Worm (Caenorhabditis elegans) whole organism, early embryonic: Measurements from ENCODE around the gene R03G8.6.

ENCODE experiments used
- F13C5.2 ChIP-seq: sonication (generic microtip); optimal IDR thresholded peaks from 2 replicates; lab custom pipeline; 2017; ENCODE audit warnings: mild to moderate bottlenecking, missing genetic modification characterization, inconsistent platforms, missing compliant biosample characterization
- ama-1 ChIP-seq: fragments of 150-350 bp; optimal IDR thresholded peaks from 2 replicates; lab custom pipeline; 2014
- ets-7 ChIP-seq: sonication (generic microtip); optimal IDR thresholded peaks from 2 replicates; lab custom pipeline; 2016; ENCODE audit warnings: missing genotype, missing genetic modification characterization, missing compliant biosample characterization
- tbx-11 ChIP-seq: fragments of 200-800 bp; sonication (Bioruptor generic); IDR thresholded peaks from 2 replicates; pipeline ENCODE4 v1.3.6; 2022; ENCODE audit warnings: missing genetic modification characterization, missing compliant biosample characterization

ce11 chrX:13061366-13061765 is 38.9 kb downstream of the R03G8.6 start:
- no peak for TF ChIP-seq ama-1 (lab: Kevin White, UChicago)
- no peak for TF ChIP-seq F13C5.2 (tag; lab: Kevin White, UChicago)
- no peak for TF ChIP-seq ets-7
- TF ChIP-seq tbx-11 (GFP tag; lab: Robert Waterston, UW), result no peak
